Fruit fly (Drosophila melanogaster): Measurements from ENCODE around the gene Kif19A.
A peak's percentile ranks its signal among the peaks of the same experiment; 100 is the strongest.

Gene Kif19A

DNA sequence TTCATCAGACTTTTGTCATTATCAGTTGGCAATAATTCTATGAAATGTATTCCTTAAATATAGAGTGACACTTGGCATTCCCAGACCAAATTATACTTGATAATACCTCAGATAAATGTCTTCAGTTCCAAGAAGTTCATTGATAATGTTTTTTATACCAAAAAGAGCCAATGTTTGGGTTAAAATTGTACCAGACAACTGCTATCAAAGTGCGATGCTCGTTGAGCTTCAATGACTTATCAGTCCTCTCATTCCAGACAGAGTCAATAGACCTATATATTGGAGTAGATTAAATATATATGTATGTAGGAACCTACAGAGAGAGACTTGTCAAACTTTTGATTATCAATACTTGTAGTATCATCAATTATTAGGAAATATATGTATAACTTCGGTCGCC, 53.0 kb downstream of the Kif19A start:
- TF ChIP-seq CG34376 (GFP tag; optimal IDR thresholded peaks at IDR 0.05) = peak; percentile 35
- TF ChIP-seq Asciz (GFP tag; optimal IDR thresholded peaks at IDR 0.05) = no peak
- TF ChIP-seq bowl (GFP tag; IDR thresholded peaks at IDR 0.05) = no peak
- peak; percentile 42 for TF ChIP-seq CG8281 (tag; optimal IDR thresholded peaks at IDR 0.05)
- TF ChIP-seq CG17912 (GFP tag; optimal IDR thresholded peaks at IDR 0.05) = no peak
- TF ChIP-seq CG7357 (GFP tag; IDR thresholded peaks at IDR 0.05) = no peak
- no peak for TF ChIP-seq CG11560 (tag; IDR thresholded peaks at IDR 0.05)

DNA sequence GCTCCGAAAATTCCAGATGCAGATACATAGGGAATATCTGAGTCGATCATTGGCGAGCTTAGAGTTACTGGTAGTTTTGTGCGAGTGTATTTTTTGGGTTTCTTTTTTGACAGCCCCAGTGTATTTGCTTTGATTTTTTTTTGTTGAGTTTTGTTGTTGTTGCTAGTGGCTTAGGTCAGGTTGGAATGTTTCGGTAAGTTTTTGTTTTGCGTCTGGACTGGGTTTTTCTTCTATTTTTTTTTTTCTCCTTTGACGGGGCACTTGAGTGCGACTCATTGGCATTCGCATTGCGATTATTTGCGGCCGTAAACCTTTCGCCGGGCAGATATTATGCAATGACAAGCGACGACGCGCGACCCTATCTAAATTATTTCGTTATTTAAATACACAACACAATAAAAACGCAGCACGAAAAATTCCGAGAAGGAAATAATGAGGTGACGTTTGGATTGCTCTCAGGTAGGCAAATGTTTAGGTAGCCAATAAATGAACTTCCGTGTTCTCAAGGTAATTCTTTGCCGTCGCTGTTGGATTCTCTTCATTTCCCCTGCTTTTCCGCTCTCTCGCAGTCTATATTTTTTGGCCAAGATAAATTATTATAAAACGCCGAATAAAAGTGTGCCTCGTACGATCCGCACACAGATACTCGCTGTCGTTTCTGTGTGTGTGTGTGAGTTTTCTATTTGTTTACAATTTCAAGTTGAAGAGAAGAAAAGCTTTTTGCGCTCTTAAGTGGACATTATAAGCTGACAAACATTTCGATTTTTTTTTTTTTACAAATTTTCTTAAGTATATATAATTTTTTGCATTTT, 53.9 kb downstream of the Kif19A start:
- TF ChIP-seq CG8388 (GFP tag; optimal IDR thresholded peaks at IDR 0.05) (no peak), CG5180 (GFP tag; optimal IDR thresholded peaks at IDR 0.05) (peak; percentile 29), fu2 (GFP tag; optimal IDR thresholded peaks at IDR 0.05) (no peak), onecut (GFP tag; IDR thresholded peaks at IDR 0.05) (no peak), emc (GFP tag; optimal IDR thresholded peaks at IDR 0.05) (no peak), CG8924 (tag; optimal IDR thresholded peaks at IDR 0.05) (no peak), hkb (optimal IDR thresholded peaks at IDR 0.05) (no peak), hkb (GFP tag; IDR thresholded peaks at IDR 0.05) (no peak), CG1529 (GFP tag; optimal IDR thresholded peaks at IDR 0.05) (no peak), lov (optimal IDR thresholded peaks at IDR 0.05) (no peak), lov (GFP tag; IDR thresholded peaks at IDR 0.05) (no peak), NK7.1 (GFP tag; optimal IDR thresholded peaks at IDR 0.05) (no peak), Blimp-1 (GFP tag; optimal IDR thresholded peaks at IDR 0.05) (peak; percentile 28), D19B (GFP tag; optimal IDR thresholded peaks at IDR 0.05) (no peak), abd-A (tag; optimal IDR thresholded peaks at IDR 0.05) (peak; percentile 29), tin (GFP tag; optimal IDR thresholded peaks at IDR 0.05) (no peak), ci (GFP tag; IDR thresholded peaks at IDR 0.05) (0 out of 3 replicates have a peak, but pooled peaks have one; percentile 19), CG3163 (GFP tag; optimal IDR thresholded peaks at IDR 0.05) (peak; percentile 75), corto (GFP tag; optimal IDR thresholded peaks at IDR 0.05) (no peak), pb (GFP tag; optimal IDR thresholded peaks at IDR 0.05) (no peak), CG1647 (GFP tag; optimal IDR thresholded peaks at IDR 0.05) (no peak), bab2 (GFP tag; optimal IDR thresholded peaks at IDR 0.05) (no peak), jumu (GFP tag; optimal IDR thresholded peaks at IDR 0.05) (no peak), CG32767 (GFP tag; IDR thresholded peaks at IDR 0.05) (no peak), shn (GFP tag; optimal IDR thresholded peaks at IDR 0.05) (no peak), lilli (GFP tag; optimal IDR thresholded peaks at IDR 0.05) (peak; percentile 3), CG2116 (GFP tag; optimal IDR thresholded peaks at IDR 0.05) (no peak), Pdp1 (GFP tag; optimal IDR thresholded peaks at IDR 0.05) (peak in 1 of 2 experiments; percentile 76), trh (GFP tag; optimal IDR thresholded peaks at IDR 0.05) (no peak), Sin3A (optimal IDR thresholded peaks at IDR 0.05) (no peak), CG4424 (GFP tag; optimal IDR thresholded peaks at IDR 0.05) (no peak), CG9727 (GFP tag; optimal IDR thresholded peaks at IDR 0.05) (no peak), run (tag; optimal IDR thresholded peaks at IDR 0.05) (peak; percentile 0), CG10147 (GFP tag; optimal IDR thresholded peaks at IDR 0.05) (no peak), CG10274 (GFP tag; optimal IDR thresholded peaks at IDR 0.05) (no peak), bcd (GFP tag; optimal IDR thresholded peaks at IDR 0.05) (peak; percentile 2), Hr3 (GFP tag; optimal IDR thresholded peaks at IDR 0.05) (no peak), Hr51 (GFP tag; optimal IDR thresholded peaks at IDR 0.05) (no peak), CG42726 (GFP tag; IDR thresholded peaks at IDR 0.05; ENCODE audit: partially characterized antibody) (no peak), esg (GFP tag; conservative IDR thresholded peaks at IDR 0.05) (no peak), CG12071 (GFP tag; optimal IDR thresholded peaks at IDR 0.05) (peak; percentile 4), sqz (GFP tag; optimal IDR thresholded peaks at IDR 0.05) (peak; percentile 60)
